Worm (Caenorhabditis elegans) whole organism, young adult: ENCODE data around the gene C17H11.2.
A peak's percentile ranks its signal among the peaks of the same experiment; 100 is the strongest.

ENCODE experiments used
- B0035.1 ChIP-seq: sonication (generic microtip); optimal IDR thresholded peaks from 2 replicates; lab custom pipeline; 2016; ENCODE audit warnings: missing genetic modification characterization, mild to moderate bottlenecking, missing compliant biosample characterization, missing genotype, missing genetic modification reagents
- B0261.1 ChIP-seq: sonication (generic microtip); optimal IDR thresholded peaks from 2 replicates; lab custom pipeline; 2016; ENCODE audit warnings: mild to moderate bottlenecking, missing genetic modification characterization, moderate library complexity, missing compliant biosample characterization
- B0336.3 ChIP-seq: fragments of 200-800 bp; sonication (Bioruptor generic); IDR thresholded peaks from 2 replicates; pipeline ENCODE4 v1.3.6; 2022; ENCODE audit warnings: missing genetic modification characterization, missing compliant biosample characterization
- C06A6.2 ChIP-seq: fragments of 200-800 bp; sonication (Bioruptor generic); conservative IDR thresholded peaks from 2 replicates; pipeline ENCODE4 v1.3.6; 2022; ENCODE audit warnings: missing genetic modification characterization, missing compliant biosample characterization
- D2030.7 ChIP-seq: fragments of 200-800 bp; sonication (Bioruptor generic); IDR thresholded peaks from 2 replicates; pipeline ENCODE4 v1.3.6; 2022; ENCODE audit warnings: missing genetic modification reagents, missing genetic modification characterization, missing compliant biosample characterization
- F39B2.1 ChIP-seq: fragments of 200-800 bp; sonication (Bioruptor generic); IDR thresholded peaks from 2 replicates; pipeline ENCODE4 v1.3.6; 2022; ENCODE audit warnings: missing genetic modification reagents, missing genetic modification characterization, missing compliant biosample characterization
- F52B5.7 ChIP-seq: sonication (generic microtip); optimal IDR thresholded peaks from 2 replicates; lab custom pipeline; 2016; ENCODE audit warnings: mild to moderate bottlenecking, missing genetic modification characterization, missing compliant biosample characterization
- F57A8.1 ChIP-seq: fragments of 200-800 bp; sonication (Bioruptor generic); optimal IDR thresholded peaks from 2 replicates; lab custom pipeline; 2018; ENCODE audit warnings: mild to moderate bottlenecking, missing genetic modification characterization, moderate library complexity, missing compliant biosample characterization
- Y79H2A.3 ChIP-seq: fragments of 200-800 bp; sonication (Bioruptor generic); conservative IDR thresholded peaks from 2 replicates; pipeline ENCODE4 v1.3.6; 2022; ENCODE audit warnings: missing genetic modification reagents, missing genetic modification characterization, missing compliant biosample characterization
- ZK185.1 ChIP-seq: sonication (generic microtip); optimal IDR thresholded peaks from 2 replicates; lab custom pipeline; 2016; ENCODE audit warnings: mild to moderate bottlenecking, missing genetic modification characterization, missing compliant biosample characterization; ENCODE audit not compliant: poor library complexity, severe bottlenecking
- aptf-2 ChIP-seq: fragments of 200-800 bp; sonication (Bioruptor generic); conservative IDR thresholded peaks from 2 replicates; pipeline ENCODE4 v1.3.6; 2022; ENCODE audit warnings: missing genetic modification reagents, missing genetic modification characterization, missing compliant biosample characterization
- atf-7 ChIP-seq: sonication (generic microtip); optimal IDR thresholded peaks from 2 replicates; lab custom pipeline; 2017; ENCODE audit warnings: mild to moderate bottlenecking, missing genetic modification characterization, missing compliant biosample characterization
- cebp-1 ChIP-seq, 2 experiments: fragments of 200-800 bp in 1 of 2; sonication (Bioruptor generic) in 1 of 2; sonication (generic microtip) in 1 of 2; IDR thresholded peaks in 1 of 2; optimal IDR thresholded peaks in 1 of 2; 2 replicates each; pipeline versions ENCODE4 v1.3.6 to Lab custom; 2017 to 2022; ENCODE audit warnings: missing compliant biosample characterization in 2 of 2, missing genetic modification characterization in 2 of 2, mild to moderate bottlenecking in 1 of 2, missing genetic modification reagents in 1 of 2, moderate library complexity in 1 of 2
- ceh-58 ChIP-seq: fragments of 200-800 bp; sonication (Bioruptor generic); IDR thresholded peaks from 2 replicates; pipeline ENCODE4 v1.3.6; 2022; ENCODE audit warnings: missing genetic modification characterization, missing compliant biosample characterization
- ceh-91 ChIP-seq: fragments of 200-800 bp; sonication (Bioruptor generic); IDR thresholded peaks from 2 replicates; pipeline ENCODE4 v1.3.6; 2022; ENCODE audit warnings: missing genetic modification reagents, missing genetic modification characterization, missing compliant biosample characterization
- chd-7 ChIP-seq: sonication (generic microtip); optimal IDR thresholded peaks from 2 replicates; lab custom pipeline; 2016; ENCODE audit warnings: mild to moderate bottlenecking, missing genetic modification characterization, moderate library complexity, missing compliant biosample characterization
- dox-1 ChIP-seq: fragments of 200-800 bp; sonication (Bioruptor generic); IDR thresholded peaks from 2 replicates; pipeline ENCODE4 v1.3.6; 2022; ENCODE audit warnings: missing genetic modification reagents, missing genetic modification characterization, missing compliant biosample characterization
- fkh-3 ChIP-seq: sonication (generic microtip); optimal IDR thresholded peaks from 2 replicates; lab custom pipeline; 2016; ENCODE audit warnings: mild to moderate bottlenecking, missing genetic modification characterization, missing compliant biosample characterization
- gei-17 ChIP-seq: fragments of 200-800 bp; sonication (Bioruptor generic); optimal IDR thresholded peaks from 2 replicates; lab custom pipeline; 2018; ENCODE audit warnings: mild to moderate bottlenecking, missing genetic modification characterization, missing compliant biosample characterization
- him-1 ChIP-seq: sonication (generic microtip); optimal IDR thresholded peaks from 2 replicates; lab custom pipeline; 2016; ENCODE audit warnings: missing genotype, missing genetic modification reagents, missing genetic modification characterization, missing compliant biosample characterization
- hmg-1.2 ChIP-seq: fragments of 200-800 bp; sonication (Bioruptor generic); IDR thresholded peaks from 2 replicates; pipeline ENCODE4 v1.3.6; 2022; ENCODE audit warnings: missing genetic modification reagents, missing genetic modification characterization, missing compliant biosample characterization
- let-607 ChIP-seq, 2 experiments: fragments of 200-800 bp in 1 of 2; sonication (Bioruptor generic) in 1 of 2; sonication (generic microtip) in 1 of 2; optimal IDR thresholded peaks; 2 replicates each; lab custom pipeline; 2016 to 2018; ENCODE audit warnings: mild to moderate bottlenecking in 2 of 2, missing compliant biosample characterization in 2 of 2, missing genetic modification characterization in 2 of 2, moderate library complexity in 2 of 2, missing genotype in 1 of 2
- lin-26 ChIP-seq: fragments of 200-800 bp; sonication (Bioruptor generic); IDR thresholded peaks from 2 replicates; pipeline ENCODE4 v1.3.6; 2022; ENCODE audit warnings: missing genetic modification reagents, missing genetic modification characterization, missing compliant biosample characterization
- lin-35 ChIP-seq, 3 experiments: fragments of 150-350 bp in 2 of 3; sonication (generic microtip) in 1 of 3; optimal IDR thresholded peaks; 2 replicates each; lab custom pipeline; 2014 to 2018; ENCODE audit warnings: missing biosample characterization in 3 of 3, missing genetic modification characterization in 3 of 3, missing genetic modification reagents in 3 of 3
- lin-54 ChIP-seq: fragments of 200-800 bp; sonication (Bioruptor generic); optimal IDR thresholded peaks from 2 replicates; lab custom pipeline; 2018; ENCODE audit warnings: mild to moderate bottlenecking, missing genetic modification characterization, missing compliant biosample characterization
- lir-1 ChIP-seq: fragments of 200-800 bp; sonication (Bioruptor generic); conservative IDR thresholded peaks from 2 replicates; pipeline ENCODE4 v1.3.6; 2022; ENCODE audit warnings: missing genetic modification reagents, missing genetic modification characterization, missing compliant biosample characterization
- madf-3 ChIP-seq: fragments of 200-800 bp; sonication (Bioruptor generic); IDR thresholded peaks from 2 replicates; pipeline ENCODE4 v1.3.6; 2022; ENCODE audit warnings: missing genetic modification reagents, missing genetic modification characterization, missing compliant biosample characterization
- mcd-1 ChIP-seq: fragments of 200-800 bp; sonication (Bioruptor generic); IDR thresholded peaks from 2 replicates; pipeline ENCODE4 v1.3.6; 2022; ENCODE audit warnings: missing genetic modification reagents, missing genetic modification characterization, missing compliant biosample characterization
- mel-28 ChIP-seq: sonication (generic microtip); optimal IDR thresholded peaks from 2 replicates; lab custom pipeline; 2016; ENCODE audit warnings: borderline replicate concordance, mild to moderate bottlenecking, missing genetic modification characterization, missing compliant biosample characterization
- mes-4 ChIP-seq: sonication (generic microtip); optimal IDR thresholded peaks from 2 replicates; lab custom pipeline; 2016; ENCODE audit warnings: missing genotype, missing genetic modification characterization, missing compliant biosample characterization
- nfya-1 ChIP-seq: sonication (generic microtip); optimal IDR thresholded peaks from 2 replicates; lab custom pipeline; 2017; ENCODE audit warnings: antibody characterized with exemption, missing compliant biosample characterization, missing genetic modification characterization, borderline replicate concordance; ENCODE audit not compliant: insufficient read depth
- nfya-2 ChIP-seq: fragments of 200-800 bp; sonication (Bioruptor generic); IDR thresholded peaks from 2 replicates; pipeline ENCODE4 v1.3.6; 2022; ENCODE audit warnings: missing genetic modification reagents, missing genetic modification characterization, missing compliant biosample characterization
- nfyb-1 ChIP-seq: fragments of 200-800 bp; sonication (Bioruptor generic); IDR thresholded peaks from 2 replicates; pipeline ENCODE4 v1.3.6; 2022; ENCODE audit warnings: missing genetic modification reagents, missing genetic modification characterization, missing compliant biosample characterization
- nhr-120 ChIP-seq: fragments of 200-800 bp; sonication (Bioruptor generic); IDR thresholded peaks from 2 replicates; pipeline ENCODE4 v1.3.6; 2022; ENCODE audit warnings: missing genetic modification characterization, missing compliant biosample characterization
- nhr-90 ChIP-seq: sonication (generic microtip); optimal IDR thresholded peaks from 2 replicates; lab custom pipeline; 2016; ENCODE audit warnings: missing genotype, mild to moderate bottlenecking, missing genetic modification characterization, missing compliant biosample characterization
- pbrm-1 ChIP-seq: fragments of 200-800 bp; sonication (Bioruptor generic); IDR thresholded peaks from 2 replicates; pipeline ENCODE4 v1.3.6; 2022; ENCODE audit warnings: missing genetic modification reagents, missing genetic modification characterization, missing compliant biosample characterization
- pha-4 ChIP-seq: fragments of 150-350 bp; sonication (generic microtip); optimal IDR thresholded peaks from 2 replicates; lab custom pipeline; 2014; ENCODE audit warnings: missing biosample characterization, missing genetic modification reagents, missing genetic modification characterization
- rec-8 ChIP-seq, 2 experiments: sonication (generic microtip); optimal IDR thresholded peaks; 2 replicates each; lab custom pipeline; 2016; ENCODE audit warnings: mild to moderate bottlenecking in 2 of 2, missing genetic modification characterization in 2 of 2, missing genetic modification reagents in 2 of 2, missing genotype in 2 of 2, missing biosample characterization in 1 of 2, missing compliant biosample characterization in 1 of 2, moderate library complexity in 1 of 2
- rpc-1 ChIP-seq, 2 experiments: fragments of 150-350 bp in 1 of 2; sonication (generic microtip) in 1 of 2; optimal IDR thresholded peaks; 2 replicates each; lab custom pipeline; 2014 to 2018; ENCODE audit warnings: missing biosample characterization in 1 of 2, missing genetic modification characterization in 1 of 2, missing genetic modification reagents in 1 of 2, missing genotype in 1 of 2
- snpc-1.3 ChIP-seq: sonication (generic microtip); optimal IDR thresholded peaks from 2 replicates; lab custom pipeline; 2017; ENCODE audit warnings: missing genetic modification characterization, mild to moderate bottlenecking, missing compliant biosample characterization, antibody characterized with exemption, moderate library complexity, missing genotype, missing genetic modification reagents; ENCODE audit not compliant: insufficient read depth
- tbp1 ChIP-seq: fragments of 200-800 bp; sonication (Bioruptor generic); optimal IDR thresholded peaks from 2 replicates; lab custom pipeline; 2018; ENCODE audit warnings: mild to moderate bottlenecking, missing genetic modification characterization, missing compliant biosample characterization
- unc-130 ChIP-seq: sonication (generic microtip); optimal IDR thresholded peaks from 2 replicates; lab custom pipeline; 2016; ENCODE audit warnings: missing genetic modification reagents, missing genetic modification characterization, missing compliant biosample characterization
- xnd-1 ChIP-seq: sonication (generic microtip); optimal IDR thresholded peaks from 2 replicates; lab custom pipeline; 2016; ENCODE audit warnings: missing genotype, missing genetic modification reagents, missing genetic modification characterization, missing compliant biosample characterization
- zfh-2 ChIP-seq: fragments of 200-800 bp; sonication (Bioruptor generic); conservative IDR thresholded peaks from 2 replicates; pipeline ENCODE4 v1.3.6; 2022; ENCODE audit warnings: missing genetic modification reagents, missing genetic modification characterization, missing compliant biosample characterization
- zim-3 ChIP-seq: sonication (generic microtip); optimal IDR thresholded peaks from 2 replicates; lab custom pipeline; 2017; ENCODE audit warnings: mild to moderate bottlenecking, missing genetic modification characterization, moderate library complexity, missing compliant biosample characterization
- ztf-18 ChIP-seq: sonication (generic microtip); optimal IDR thresholded peaks from 2 replicates; lab custom pipeline; 2016; ENCODE audit warnings: missing genotype, mild to moderate bottlenecking, missing genetic modification characterization, missing compliant biosample characterization
- ztf-25 ChIP-seq: fragments of 200-800 bp; sonication (Bioruptor generic); IDR thresholded peaks from 2 replicates; pipeline ENCODE4 v1.3.6; 2022; ENCODE audit warnings: missing genetic modification reagents, missing genetic modification characterization, missing compliant biosample characterization

The C17H11.2 gene

ce11 chrX:8156502-8156901 lies 13.2 kb upstream of the C17H11.2 start (continued):
- TF ChIP-seq lin-54 (GFP tag; lab: Kevin White, UChicago) = peak; percentile 23
- no peak for TF ChIP-seq nhr-120 (GFP tag; lab: Robert Waterston, UW)
- TF ChIP-seq nhr-90 (tag; lab: Kevin White, UChicago) = no peak
- no peak for TF ChIP-seq gei-17 (GFP tag; lab: Kevin White, UChicago)
- no peak for TF ChIP-seq mes-4 (tag; lab: Kevin White, UChicago)
- TF ChIP-seq nfya-1 (tag; lab: Kevin White, UChicago) = no peak
- no peak for TF ChIP-seq let-607 (tag; optimal IDR thresholded peaks at IDR 0.05; lab: Kevin White, UChicago)
- TF ChIP-seq tbp1 (GFP tag; lab: Kevin White, UChicago) = peak; percentile 92
- TF ChIP-seq rpc-1 (optimal IDR thresholded peaks at IDR 0.05; lab: Kevin White, UChicago) = peak; percentile 62
- peak; percentile 83 for TF ChIP-seq rpc-1 (tag; optimal IDR thresholded peaks at IDR 0.05; lab: Kevin White, UChicago)
- peak; percentile 86 for TF ChIP-seq B0261.1 (tag; lab: Kevin White, UChicago)
- TF ChIP-seq ztf-18 (tag; lab: Kevin White, UChicago) = no peak
- no peak for TF ChIP-seq ceh-91 (GFP tag; lab: Robert Waterston, UW)
- TF ChIP-seq ceh-58 = no peak
- no peak for TF ChIP-seq unc-130
- TF ChIP-seq atf-7 (tag; lab: Kevin White, UChicago) = no peak
- 0 out of 2 replicates have a peak, but pooled peaks have one; percentile 6 for TF ChIP-seq lir-1 (GFP tag; lab: Robert Waterston, UW)
- TF ChIP-seq lin-26 (GFP tag; lab: Robert Waterston, UW) = peak; percentile 78
- no peak for TF ChIP-seq zim-3 (tag; lab: Kevin White, UChicago)
- peak; percentile 68 for TF ChIP-seq him-1 (tag; lab: Kevin White, UChicago)
- no peak for TF ChIP-seq xnd-1 (tag; lab: Kevin White, UChicago)
- TF ChIP-seq dox-1 (GFP tag; lab: Robert Waterston, UW) = no peak
- no peak for TF ChIP-seq B0336.3 (GFP tag; lab: Robert Waterston, UW)
- no peak for TF ChIP-seq madf-3 (GFP tag; lab: Robert Waterston, UW)
- 0 out of 2 replicates have a peak, but pooled peaks have one; percentile 30 for TF ChIP-seq ztf-25 (GFP tag; lab: Robert Waterston, UW)
- TF ChIP-seq B0035.1 (tag; lab: Kevin White, UChicago) = no peak
- peak; percentile 71 for TF ChIP-seq hmg-1.2
- no peak for TF ChIP-seq nfya-2
- peak; percentile 85 for TF ChIP-seq pbrm-1 (GFP tag; lab: Robert Waterston, UW)
- TF ChIP-seq F57A8.1 (GFP tag; lab: Kevin White, UChicago) = no peak
- no peak for TF ChIP-seq Y79H2A.3 (GFP tag; lab: Robert Waterston, UW)
- no peak for TF ChIP-seq nfyb-1 (GFP tag; lab: Robert Waterston, UW)
- no peak for TF ChIP-seq mel-28 (tag; lab: Kevin White, UChicago)
- peak; percentile 80 for TF ChIP-seq D2030.7 (GFP tag; lab: Robert Waterston, UW)
- TF ChIP-seq aptf-2 (GFP tag; lab: Robert Waterston, UW) = no peak
- TF ChIP-seq fkh-3 (tag; lab: Kevin White, UChicago) = no peak
- TF ChIP-seq cebp-1 (GFP tag; IDR thresholded peaks at IDR 0.05; lab: Robert Waterston, UW) = no peak
- peak; percentile 53 for TF ChIP-seq cebp-1 (tag; optimal IDR thresholded peaks at IDR 0.05; lab: Kevin White, UChicago)
- no peak for TF ChIP-seq snpc-1.3 (tag; lab: Kevin White, UChicago)
- TF ChIP-seq ZK185.1 = peak; percentile 70
- peak in 1 of 2 experiments; percentile 2 for TF ChIP-seq rec-8 (tag; optimal IDR thresholded peaks at IDR 0.05; lab: Kevin White, UChicago)
- no peak for TF ChIP-seq C06A6.2 (GFP tag; lab: Robert Waterston, UW)
- TF ChIP-seq zfh-2 (GFP tag; lab: Robert Waterston, UW) = no peak
- no peak for TF ChIP-seq lin-35 (GFP tag; optimal IDR thresholded peaks at IDR 0.05; lab: Kevin White, UChicago)
- TF ChIP-seq F39B2.1 (GFP tag; lab: Robert Waterston, UW) = no peak
- no peak for TF ChIP-seq pha-4 (tag; lab: Kevin White, UChicago)
- TF ChIP-seq F52B5.7 (tag; lab: Kevin White, UChicago) = no peak
- TF ChIP-seq mcd-1 (GFP tag; lab: Robert Waterston, UW) = peak; percentile 23; the same call in 1 of the 2 replicates
- no peak for TF ChIP-seq chd-7
